Fruit fly (Drosophila melanogaster): Measurements from ENCODE around the gene fig.
A peak's percentile ranks its signal among the peaks of the same experiment; 100 is the strongest.

fig gene

dm6 chr3R:29806682-29807393 is 26.6 kb upstream of the fig start, which contains the start of the genes ca and ncd:
Gene ca (plus strand): TSS chr3R:29806811.
Gene ncd (minus strand): TSS chr3R:29807127.
- TF ChIP-seq woc (GFP tag; optimal IDR thresholded peaks at IDR 0.05) (no peak), rgr (GFP tag; optimal IDR thresholded peaks at IDR 0.05) (no peak), Dif (GFP tag; optimal IDR thresholded peaks at IDR 0.05; ENCODE audit: partially characterized antibody) (no peak), GATAd (GFP tag; optimal IDR thresholded peaks at IDR 0.05) (no peak), Hnf4 (GFP tag; optimal IDR thresholded peaks at IDR 0.05) (no peak), fru (GFP tag; optimal IDR thresholded peaks at IDR 0.05) (no peak), brk (GFP tag; optimal IDR thresholded peaks at IDR 0.05) (no peak), h (GFP tag; optimal IDR thresholded peaks at IDR 0.05) (no peak), CG9705 (GFP tag; optimal IDR thresholded peaks at IDR 0.05) (no peak), jim (GFP tag; optimal IDR thresholded peaks at IDR 0.05) (no peak), Hr78 (GFP tag; optimal IDR thresholded peaks at IDR 0.05) (no peak), Mio (GFP tag; optimal IDR thresholded peaks at IDR 0.05) (no peak), N (GFP tag; optimal IDR thresholded peaks at IDR 0.05) (no peak)

dm6 chr3R:29802753-29803313 is 22.6 kb upstream of the fig start, which contains the start of the genes Etfb and CG7789:
Gene Etfb (minus strand): TSS chr3R:29802945.
Gene CG7789 (plus strand): TSS chr3R:29803196.
- TF ChIP-seq tai (GFP tag; optimal IDR thresholded peaks at IDR 0.05) (no peak), Sp1 (GFP tag; optimal IDR thresholded peaks at IDR 0.05) (peak; percentile 83), h (GFP tag; optimal IDR thresholded peaks at IDR 0.05) (peak; percentile 86), fru (GFP tag; optimal IDR thresholded peaks at IDR 0.05) (peak; percentile 80), CG32264 (GFP tag; optimal IDR thresholded peaks at IDR 0.05) (no peak), psq (GFP tag; optimal IDR thresholded peaks at IDR 0.05) (peak; percentile 77), dl (GFP tag; optimal IDR thresholded peaks at IDR 0.05; ENCODE audit: insufficient read depth in 1 of 2, partially characterized antibody in 2 of 2) (no peak), Rel (GFP tag; optimal IDR thresholded peaks at IDR 0.05) (no peak), Rel (tag; optimal IDR thresholded peaks at IDR 0.05) (peak; percentile 58), sage (GFP tag; optimal IDR thresholded peaks at IDR 0.05) (no peak), usp (GFP tag; optimal IDR thresholded peaks at IDR 0.05) (no peak), ey (GFP tag; optimal IDR thresholded peaks at IDR 0.05) (peak; percentile 84), sv (GFP tag; optimal IDR thresholded peaks at IDR 0.05) (peak; percentile 51), CG9705 (GFP tag; optimal IDR thresholded peaks at IDR 0.05) (peak; percentile 64), OdsH (GFP tag; optimal IDR thresholded peaks at IDR 0.05) (peak; percentile 80), Mio (GFP tag; optimal IDR thresholded peaks at IDR 0.05) (no peak), GATAd (GFP tag; optimal IDR thresholded peaks at IDR 0.05) (no peak), Myc (optimal IDR thresholded peaks at IDR 0.05) (peak; percentile 81), Hr83 (GFP tag; optimal IDR thresholded peaks at IDR 0.05; ENCODE audit: poor library complexity, severe bottlenecking) (peak; percentile 52), foxo (GFP tag; optimal IDR thresholded peaks at IDR 0.05) (peak in 1 of 2 experiments; percentile 91), rgr (GFP tag; optimal IDR thresholded peaks at IDR 0.05) (peak; percentile 88), HLH106 (tag; optimal IDR thresholded peaks at IDR 0.05) (peak; percentile 84), dmrt93B (GFP tag; optimal IDR thresholded peaks at IDR 0.05) (no peak), Hnf4 (GFP tag; optimal IDR thresholded peaks at IDR 0.05) (no peak)

dm6 chr3R:29799681-29800028 is 19.4 kb upstream of the fig start:
- TF ChIP-seq Rel (GFP tag; optimal IDR thresholded peaks at IDR 0.05) (no peak), Rel (tag; optimal IDR thresholded peaks at IDR 0.05) (peak; percentile 65), Abd-B (GFP tag; optimal IDR thresholded peaks at IDR 0.05) (no peak)

- TF ChIP-seq Vsx2 (GFP tag; optimal IDR thresholded peaks at IDR 0.05; ENCODE audit: partially characterized antibody), result no peak
- peak; percentile 9 for TF ChIP-seq ey (GFP tag; optimal IDR thresholded peaks at IDR 0.05)
- peak; percentile 55 for TF ChIP-seq rgr (GFP tag; optimal IDR thresholded peaks at IDR 0.05)
- TF ChIP-seq pan (optimal IDR thresholded peaks at IDR 0.05), result no peak
- TF ChIP-seq HLH106 (tag; optimal IDR thresholded peaks at IDR 0.05), result peak; percentile 70
- TF ChIP-seq Hnf4 (GFP tag; optimal IDR thresholded peaks at IDR 0.05), result peak; percentile 70
- no peak for TF ChIP-seq tai (GFP tag; optimal IDR thresholded peaks at IDR 0.05)
- TF ChIP-seq br (GFP tag; optimal IDR thresholded peaks at IDR 0.05), result peak; percentile 50
- no peak for TF ChIP-seq jim (GFP tag; optimal IDR thresholded peaks at IDR 0.05)
- peak; percentile 17 for TF ChIP-seq psq (GFP tag; optimal IDR thresholded peaks at IDR 0.05)
- TF ChIP-seq foxo (GFP tag; optimal IDR thresholded peaks at IDR 0.05), result peak in 1 of 2 experiments; percentile 44
- no peak for TF ChIP-seq CrebA (GFP tag; optimal IDR thresholded peaks at IDR 0.05; ENCODE audit: borderline replicate concordance)
- TF ChIP-seq OdsH (GFP tag; optimal IDR thresholded peaks at IDR 0.05), result peak; percentile 9
- no peak for TF ChIP-seq dmrt93B (GFP tag; optimal IDR thresholded peaks at IDR 0.05)
- no peak for TF ChIP-seq brk (GFP tag; optimal IDR thresholded peaks at IDR 0.05)
- TF ChIP-seq Hr83 (GFP tag; optimal IDR thresholded peaks at IDR 0.05; ENCODE audit: poor library complexity, severe bottlenecking), result peak; percentile 70
- no peak for TF ChIP-seq Hr78 (GFP tag; optimal IDR thresholded peaks at IDR 0.05)
- peak; percentile 33 for TF ChIP-seq fru (GFP tag; optimal IDR thresholded peaks at IDR 0.05)
- peak; percentile 70 for TF ChIP-seq h (GFP tag; optimal IDR thresholded peaks at IDR 0.05)
- peak; percentile 60 for TF ChIP-seq CG9705 (GFP tag; optimal IDR thresholded peaks at IDR 0.05)
- peak; percentile 50 for TF ChIP-seq Sp1 (GFP tag; optimal IDR thresholded peaks at IDR 0.05)
- TF ChIP-seq woc (GFP tag; optimal IDR thresholded peaks at IDR 0.05), result peak; percentile 71
- TF ChIP-seq Myc (optimal IDR thresholded peaks at IDR 0.05), result peak; percentile 90
- no peak for TF ChIP-seq dl (GFP tag; optimal IDR thresholded peaks at IDR 0.05; ENCODE audit: insufficient read depth in 1 of 2, partially characterized antibody in 2 of 2)
Measured at dm6 chr3R:29798966-29799680, 18.9 kb upstream of the fig start, which contains the start of the genes Rnb and Drice. Gene Rnb (minus strand): TSS chr3R:29799354. Gene Drice (plus strand): TSS chr3R:29799658.

All from whole organism, wandering third instar larva.